Worm (Caenorhabditis elegans) whole organism, young adult: Measurements from ENCODE around the gene F14F7.4.

Experiments
- B0261.1 ChIP-seq: sonication (generic microtip); optimal IDR thresholded peaks from 2 replicates; lab custom pipeline; 2016; ENCODE audit warnings: mild to moderate bottlenecking, missing genetic modification characterization, moderate library complexity, missing compliant biosample characterization
- C06A6.2 ChIP-seq: fragments of 200-800 bp; sonication (Bioruptor generic); conservative IDR thresholded peaks from 2 replicates; pipeline ENCODE4 v1.3.6; 2022; ENCODE audit warnings: missing genetic modification characterization, missing compliant biosample characterization
- D2030.7 ChIP-seq: fragments of 200-800 bp; sonication (Bioruptor generic); IDR thresholded peaks from 2 replicates; pipeline ENCODE4 v1.3.6; 2022; ENCODE audit warnings: missing genetic modification reagents, missing genetic modification characterization, missing compliant biosample characterization
- F22D6.2 ChIP-seq: sonication (generic microtip); optimal IDR thresholded peaks from 2 replicates; lab custom pipeline; 2016; ENCODE audit warnings: mild to moderate bottlenecking, missing genetic modification characterization, missing compliant biosample characterization
- F49E8.2 ChIP-seq: sonication (generic microtip); optimal IDR thresholded peaks from 3 replicates; lab custom pipeline; 2017; ENCODE audit warnings: missing genetic modification characterization, mild to moderate bottlenecking, missing compliant biosample characterization, antibody characterized with exemption, moderate library complexity; ENCODE audit not compliant: insufficient read depth
- F52B5.7 ChIP-seq: sonication (generic microtip); optimal IDR thresholded peaks from 2 replicates; lab custom pipeline; 2016; ENCODE audit warnings: mild to moderate bottlenecking, missing genetic modification characterization, missing compliant biosample characterization
- F57C9.4 ChIP-seq: sonication (generic microtip); optimal IDR thresholded peaks from 2 replicates; lab custom pipeline; 2017; ENCODE audit warnings: mild to moderate bottlenecking, missing genetic modification characterization, missing compliant biosample characterization
- K11D2.4 ChIP-seq: fragments of 200-800 bp; sonication (Bioruptor generic); IDR thresholded peaks from 2 replicates; pipeline ENCODE4 v1.3.6; 2022; ENCODE audit warnings: missing genetic modification reagents, missing genetic modification characterization, missing compliant biosample characterization
- Y53G8AR.9 ChIP-seq: fragments of 200-800 bp; sonication (Bioruptor generic); conservative IDR thresholded peaks from 2 replicates; pipeline ENCODE4 v1.3.6; 2022; ENCODE audit warnings: missing genetic modification reagents, missing genetic modification characterization, missing compliant biosample characterization
- Y56A3A.18 ChIP-seq: fragments of 200-800 bp; sonication (Bioruptor generic); IDR thresholded peaks from 2 replicates; pipeline ENCODE4 v1.3.6; 2022; ENCODE audit warnings: missing genetic modification reagents, missing genetic modification characterization, missing compliant biosample characterization
- Y67H2A.10 ChIP-seq: fragments of 200-800 bp; sonication (Bioruptor generic); conservative IDR thresholded peaks from 2 replicates; pipeline ENCODE4 v1.3.6; 2022; ENCODE audit warnings: missing genetic modification reagents, missing genetic modification characterization, missing compliant biosample characterization
- Y79H2A.3 ChIP-seq: fragments of 200-800 bp; sonication (Bioruptor generic); conservative IDR thresholded peaks from 2 replicates; pipeline ENCODE4 v1.3.6; 2022; ENCODE audit warnings: missing genetic modification reagents, missing genetic modification characterization, missing compliant biosample characterization
- Y95B8A.8 ChIP-seq: fragments of 200-800 bp; sonication (Bioruptor generic); IDR thresholded peaks from 2 replicates; pipeline ENCODE4 v1.3.6; 2022; ENCODE audit warnings: missing genetic modification reagents, missing genetic modification characterization, missing compliant biosample characterization
- ama-1 ChIP-seq, 3 experiments: fragments of 150-350 bp in 1 of 3; sonication (generic microtip) in 2 of 3; optimal IDR thresholded peaks; 2 replicates each; lab custom pipeline; 2014 to 2018; ENCODE audit warnings: missing biosample characterization in 2 of 3, missing genetic modification characterization in 2 of 3, missing genetic modification reagents in 2 of 3
- athp-1 ChIP-seq: sonication (generic microtip); optimal IDR thresholded peaks from 2 replicates; lab custom pipeline; 2017; ENCODE audit warnings: mild to moderate bottlenecking, missing genetic modification characterization, missing compliant biosample characterization
- attf-5 ChIP-seq: fragments of 200-800 bp; sonication (Bioruptor generic); optimal IDR thresholded peaks from 2 replicates; lab custom pipeline; 2018; ENCODE audit warnings: mild to moderate bottlenecking, missing genetic modification characterization, missing compliant biosample characterization
- bed-2 ChIP-seq: fragments of 200-800 bp; sonication (Bioruptor generic); IDR thresholded peaks from 2 replicates; pipeline ENCODE4 v1.3.6; 2022; ENCODE audit warnings: missing genetic modification reagents, missing genetic modification characterization, missing compliant biosample characterization
- cebp-1 ChIP-seq, 2 experiments: fragments of 200-800 bp in 1 of 2; sonication (Bioruptor generic) in 1 of 2; sonication (generic microtip) in 1 of 2; IDR thresholded peaks in 1 of 2; optimal IDR thresholded peaks in 1 of 2; 2 replicates each; pipeline versions ENCODE4 v1.3.6 to Lab custom; 2017 to 2022; ENCODE audit warnings: missing compliant biosample characterization in 2 of 2, missing genetic modification characterization in 2 of 2, mild to moderate bottlenecking in 1 of 2, missing genetic modification reagents in 1 of 2, moderate library complexity in 1 of 2
- ceh-100 ChIP-seq: fragments of 200-800 bp; sonication (Bioruptor generic); IDR thresholded peaks from 2 replicates; pipeline ENCODE4 v1.3.6; 2022; ENCODE audit warnings: missing genetic modification reagents, missing genetic modification characterization, missing compliant biosample characterization
- ceh-27 ChIP-seq: fragments of 200-800 bp; sonication (Bioruptor generic); optimal IDR thresholded peaks from 2 replicates; lab custom pipeline; 2018; ENCODE audit warnings: mild to moderate bottlenecking, missing genetic modification characterization, moderate library complexity, missing compliant biosample characterization
- ceh-40 ChIP-seq: fragments of 200-800 bp; sonication (Bioruptor generic); IDR thresholded peaks from 2 replicates; pipeline ENCODE4 v1.3.6; 2022; ENCODE audit warnings: missing genetic modification characterization, missing compliant biosample characterization
- efl-1 ChIP-seq: fragments of 150-350 bp; optimal IDR thresholded peaks from 2 replicates; lab custom pipeline; 2014; ENCODE audit warnings: missing biosample characterization, missing genetic modification reagents, missing genetic modification characterization
- egl-18 ChIP-seq: fragments of 200-800 bp; sonication (Bioruptor generic); IDR thresholded peaks from 2 replicates; pipeline ENCODE4 v1.3.6; 2022; ENCODE audit warnings: missing genetic modification reagents, missing genetic modification characterization, missing compliant biosample characterization
- egrh-3 ChIP-seq: fragments of 200-800 bp; sonication (Bioruptor generic); IDR thresholded peaks from 2 replicates; pipeline ENCODE4 v1.3.6; 2022; ENCODE audit warnings: missing genetic modification reagents, missing genetic modification characterization, missing compliant biosample characterization
- ets-4 ChIP-seq: fragments of 200-800 bp; sonication (Bioruptor generic); optimal IDR thresholded peaks from 2 replicates; lab custom pipeline; 2018; ENCODE audit warnings: mild to moderate bottlenecking, missing genetic modification characterization, missing compliant biosample characterization
- hlh-26 ChIP-seq: fragments of 200-800 bp; sonication (Bioruptor generic); conservative IDR thresholded peaks from 2 replicates; pipeline ENCODE4 v1.3.6; 2022; ENCODE audit warnings: missing genetic modification reagents, missing genetic modification characterization, missing compliant biosample characterization
- hmg-1.2 ChIP-seq: fragments of 200-800 bp; sonication (Bioruptor generic); IDR thresholded peaks from 2 replicates; pipeline ENCODE4 v1.3.6; 2022; ENCODE audit warnings: missing genetic modification reagents, missing genetic modification characterization, missing compliant biosample characterization
- hrde-1 ChIP-seq: sonication (generic microtip); optimal IDR thresholded peaks from 2 replicates; lab custom pipeline; 2016; ENCODE audit warnings: missing genetic modification characterization, mild to moderate bottlenecking, missing compliant biosample characterization, moderate library complexity, missing genotype, missing genetic modification reagents, borderline replicate concordance
- let-607 ChIP-seq, 2 experiments: fragments of 200-800 bp in 1 of 2; sonication (Bioruptor generic) in 1 of 2; sonication (generic microtip) in 1 of 2; optimal IDR thresholded peaks; 2 replicates each; lab custom pipeline; 2016 to 2018; ENCODE audit warnings: mild to moderate bottlenecking in 2 of 2, missing compliant biosample characterization in 2 of 2, missing genetic modification characterization in 2 of 2, moderate library complexity in 2 of 2, missing genotype in 1 of 2
- lin-26 ChIP-seq: fragments of 200-800 bp; sonication (Bioruptor generic); IDR thresholded peaks from 2 replicates; pipeline ENCODE4 v1.3.6; 2022; ENCODE audit warnings: missing genetic modification reagents, missing genetic modification characterization, missing compliant biosample characterization
- lir-1 ChIP-seq: fragments of 200-800 bp; sonication (Bioruptor generic); conservative IDR thresholded peaks from 2 replicates; pipeline ENCODE4 v1.3.6; 2022; ENCODE audit warnings: missing genetic modification reagents, missing genetic modification characterization, missing compliant biosample characterization
- mcd-1 ChIP-seq: fragments of 200-800 bp; sonication (Bioruptor generic); IDR thresholded peaks from 2 replicates; pipeline ENCODE4 v1.3.6; 2022; ENCODE audit warnings: missing genetic modification reagents, missing genetic modification characterization, missing compliant biosample characterization
- pbrm-1 ChIP-seq: fragments of 200-800 bp; sonication (Bioruptor generic); IDR thresholded peaks from 2 replicates; pipeline ENCODE4 v1.3.6; 2022; ENCODE audit warnings: missing genetic modification reagents, missing genetic modification characterization, missing compliant biosample characterization
- snpc-4 ChIP-seq, 5 experiments: fragments of 150-350 bp in 1 of 5; sonication (generic microtip) in 4 of 5; optimal IDR thresholded peaks; 2 replicates each; lab custom pipeline; 2014 to 2018; ENCODE audit warnings: missing genetic modification characterization in 5 of 5, missing biosample characterization in 3 of 5, antibody characterized with exemption in 2 of 5, mild to moderate bottlenecking in 2 of 5, missing compliant biosample characterization in 2 of 5, missing genotype in 2 of 5, moderate library complexity in 2 of 5, missing genetic modification reagents in 1 of 5
- sptf-2 ChIP-seq: fragments of 200-800 bp; sonication (Bioruptor generic); optimal IDR thresholded peaks from 2 replicates; lab custom pipeline; 2018; ENCODE audit warnings: mild to moderate bottlenecking, missing genetic modification characterization, missing compliant biosample characterization
- tbx-9 ChIP-seq: sonication (generic microtip); optimal IDR thresholded peaks from 2 replicates; lab custom pipeline; 2016; ENCODE audit warnings: borderline replicate concordance, missing genetic modification characterization, inconsistent platforms, missing compliant biosample characterization
- ztf-25 ChIP-seq: fragments of 200-800 bp; sonication (Bioruptor generic); IDR thresholded peaks from 2 replicates; pipeline ENCODE4 v1.3.6; 2022; ENCODE audit warnings: missing genetic modification reagents, missing genetic modification characterization, missing compliant biosample characterization
- ztf-26 ChIP-seq: sonication (generic microtip); optimal IDR thresholded peaks from 2 replicates; lab custom pipeline; 2017; ENCODE audit warnings: missing genetic modification characterization, missing compliant biosample characterization
- ztf-3 ChIP-seq: fragments of 200-800 bp; sonication (Bioruptor generic); optimal IDR thresholded peaks from 2 replicates; lab custom pipeline; 2018; ENCODE audit warnings: mild to moderate bottlenecking, missing genetic modification characterization, missing compliant biosample characterization

F14F7.4 gene

ce11 chrIII:13064213-13065184 lies 35.0 kb upstream of the F14F7.4 start:
- TF ChIP-seq cebp-1 (GFP tag; IDR thresholded peaks at IDR 0.05; lab: Robert Waterston, UW): no peak
- peak; percentile 11 for TF ChIP-seq cebp-1 (tag; optimal IDR thresholded peaks at IDR 0.05; lab: Kevin White, UChicago)
- no peak for TF ChIP-seq efl-1
- TF ChIP-seq, all 124 proteins: peak for 1

ce11 chrIII:13062989-13063388 lies 33.5 kb upstream of the F14F7.4 start:
- TF ChIP-seq ceh-27 (GFP tag; lab: Kevin White, UChicago) (no peak), athp-1 (no peak), attf-5 (no peak), F22D6.2 (tag; lab: Kevin White, UChicago) (no peak), C06A6.2 (no peak), egrh-3 (no peak), ets-4 (GFP tag; lab: Kevin White, UChicago) (no peak), B0261.1 (no peak)

- TF ChIP-seq egrh-3 (peak; percentile 74), K11D2.4 (GFP tag; lab: Robert Waterston, UW) (peak; percentile 72; the same call in 1 of the 2 replicates), egl-18 (GFP tag; lab: Robert Waterston, UW) (peak; percentile 73; the same call in 1 of the 2 replicates), sptf-2 (GFP tag; lab: Kevin White, UChicago) (peak; percentile 16), ceh-27 (GFP tag; lab: Kevin White, UChicago) (peak; percentile 96), F57C9.4 (tag; lab: Kevin White, UChicago) (no peak), lin-26 (GFP tag; lab: Robert Waterston, UW) (0 out of 2 replicates have a peak, but pooled peaks have one; percentile 57), cebp-1 (GFP tag; IDR thresholded peaks at IDR 0.05; lab: Robert Waterston, UW) (no peak), cebp-1 (tag; optimal IDR thresholded peaks at IDR 0.05; lab: Kevin White, UChicago) (peak; percentile 83), hlh-26 (GFP tag; lab: Robert Waterston, UW) (no peak), pbrm-1 (GFP tag; lab: Robert Waterston, UW) (peak; percentile 74), Y56A3A.18 (GFP tag; lab: Robert Waterston, UW) (no peak), ama-1 (optimal IDR thresholded peaks at IDR 0.05; lab: Kevin White, UChicago) (no peak), ama-1 (GFP tag; optimal IDR thresholded peaks at IDR 0.05; lab: Kevin White, UChicago) (peak; percentile 1 to 26), let-607 (tag; optimal IDR thresholded peaks at IDR 0.05; lab: Kevin White, UChicago) (peak in 1 of 2 experiments; percentile 40), lir-1 (GFP tag; lab: Robert Waterston, UW) (peak; percentile 54; the same call in 1 of the 2 replicates), Y79H2A.3 (GFP tag; lab: Robert Waterston, UW) (no peak), mcd-1 (peak; percentile 73), F22D6.2 (tag; lab: Kevin White, UChicago) (peak; percentile 56), tbx-9 (tag; lab: Kevin White, UChicago) (no peak), hmg-1.2 (GFP tag; lab: Robert Waterston, UW) (peak; percentile 91), F52B5.7 (tag; lab: Kevin White, UChicago) (no peak), C06A6.2 (peak; percentile 76), Y95B8A.8 (GFP tag; lab: Robert Waterston, UW) (no peak), D2030.7 (no peak), bed-2 (GFP tag; lab: Robert Waterston, UW) (no peak), Y53G8AR.9 (0 out of 2 replicates have a peak, but pooled peaks have one; percentile 19), ztf-3 (GFP tag; lab: Kevin White, UChicago) (peak; percentile 34), Y67H2A.10 (GFP tag; lab: Robert Waterston, UW) (peak; percentile 37; the same call in 1 of the 2 replicates), F49E8.2 (tag; lab: Kevin White, UChicago) (no peak), ztf-26 (tag; lab: Kevin White, UChicago) (peak; percentile 31), ztf-25 (GFP tag; lab: Robert Waterston, UW) (no peak), ceh-40 (no peak), snpc-4 (GFP tag; optimal IDR thresholded peaks at IDR 0.05; lab: Kevin White, UChicago) (peak; percentile 62), snpc-4 (tag; optimal IDR thresholded peaks at IDR 0.05; lab: Kevin White, UChicago) (peak; percentile 2 to 56 (median 30)), hrde-1 (no peak), ceh-100 (no peak)
These were observed 33.0 kb upstream of the F14F7.4 start for ce11 chrIII:13062414-13062965.
